Worm (Caenorhabditis elegans) whole organism, L4 larva: ENCODE results near the gene F02H6.3.

ENCODE experiments used
- F49E8.2 ChIP-seq: sonication (generic microtip); optimal IDR thresholded peaks from 2 replicates; lab custom pipeline; 2016; ENCODE audit warnings: missing compliant biosample characterization, mild to moderate bottlenecking, missing genetic modification characterization, borderline replicate concordance
- Y48G9A.11 ChIP-seq: fragments of 200-800 bp; sonication (Bioruptor generic); IDR thresholded peaks from 2 replicates; pipeline ENCODE4 v1.3.6; 2022; ENCODE audit warnings: missing genetic modification reagents, missing genetic modification characterization, missing compliant biosample characterization
- Y5F2A.4 ChIP-seq: fragments of 200-800 bp; sonication (Bioruptor generic); optimal IDR thresholded peaks from 2 replicates; lab custom pipeline; 2018; ENCODE audit warnings: mild to moderate bottlenecking, missing genetic modification characterization, missing compliant biosample characterization
- Y75B8A.6 ChIP-seq: fragments of 200-800 bp; sonication (Bioruptor generic); IDR thresholded peaks from 2 replicates; pipeline ENCODE4 v1.3.6; 2022; ENCODE audit warnings: missing genetic modification reagents, missing genetic modification characterization, missing compliant biosample characterization
- ZK337.2 ChIP-seq: fragments of 200-800 bp; sonication (Bioruptor generic); IDR thresholded peaks from 2 replicates; pipeline ENCODE4 v1.3.6; 2022; ENCODE audit warnings: missing genetic modification reagents, missing genetic modification characterization, missing compliant biosample characterization
- aha-1 ChIP-seq: fragments of 150-350 bp; peaks from one replicate; lab custom pipeline; 2014; ENCODE audit warnings: missing biosample characterization, missing genetic modification characterization
- attf-4 ChIP-seq: sonication (generic microtip); optimal IDR thresholded peaks from 3 replicates; lab custom pipeline; 2017; ENCODE audit warnings: missing biosample characterization, missing genetic modification characterization
- ceh-32 ChIP-seq: sonication (generic microtip); optimal IDR thresholded peaks from 2 replicates; lab custom pipeline; 2016; ENCODE audit warnings: mild to moderate bottlenecking, missing genetic modification characterization, missing compliant biosample characterization; ENCODE audit not compliant: poor library complexity
- ceh-44 ChIP-seq: fragments of 200-800 bp; sonication (Bioruptor generic); IDR thresholded peaks from 2 replicates; pipeline ENCODE4 v1.3.6; 2022; ENCODE audit warnings: missing genetic modification reagents, missing genetic modification characterization, missing compliant biosample characterization
- ceh-82 ChIP-seq: sonication (generic microtip); optimal IDR thresholded peaks from 2 replicates; lab custom pipeline; 2017; ENCODE audit warnings: missing biosample characterization, missing genetic modification characterization
- cey-2 ChIP-seq: sonication (generic microtip); optimal IDR thresholded peaks from 3 replicates; lab custom pipeline; 2017; ENCODE audit warnings: missing genetic modification characterization, mild to moderate bottlenecking, missing compliant biosample characterization, antibody characterized with exemption, borderline replicate concordance; ENCODE audit not compliant: insufficient read depth
- daf-8 ChIP-seq: fragments of 200-800 bp; sonication (Bioruptor generic); IDR thresholded peaks from 2 replicates; pipeline ENCODE4 v1.3.6; 2022; ENCODE audit warnings: missing genetic modification characterization, missing compliant biosample characterization
- dmd-8 ChIP-seq: fragments of 200-800 bp; sonication (Bioruptor generic); IDR thresholded peaks from 2 replicates; pipeline ENCODE4 v1.3.6; 2022; ENCODE audit warnings: missing genetic modification characterization, missing compliant biosample characterization
- dpl-1 ChIP-seq: fragments of 150-350 bp; optimal IDR thresholded peaks from 2 replicates; lab custom pipeline; 2014; ENCODE audit warnings: missing biosample characterization, missing genetic modification reagents, missing genetic modification characterization
- egl-43 ChIP-seq: fragments of 200-800 bp; sonication (Bioruptor generic); IDR thresholded peaks from 2 replicates; pipeline ENCODE4 v1.3.6; 2022; ENCODE audit warnings: missing genetic modification reagents, missing genetic modification characterization, missing compliant biosample characterization
- fkh-10 ChIP-seq: fragments of 150-350 bp; optimal IDR thresholded peaks from 2 replicates; lab custom pipeline; 2014; ENCODE audit warnings: missing biosample characterization, missing genetic modification reagents, missing genetic modification characterization
- lin-1 ChIP-seq: fragments of 200-800 bp; sonication (Bioruptor generic); IDR thresholded peaks from 2 replicates; pipeline ENCODE4 v1.3.6; 2022; ENCODE audit warnings: missing genetic modification reagents, missing genetic modification characterization, missing compliant biosample characterization
- lir-3 ChIP-seq: sonication (generic microtip); optimal IDR thresholded peaks from 2 replicates; lab custom pipeline; 2016; ENCODE audit warnings: mild to moderate bottlenecking, missing genetic modification characterization, missing compliant biosample characterization
- mxl-3 ChIP-seq: fragments of 200-800 bp; sonication (Bioruptor generic); optimal IDR thresholded peaks from 2 replicates; lab custom pipeline; 2018; ENCODE audit warnings: mild to moderate bottlenecking, missing genetic modification characterization, missing compliant biosample characterization
- nhr-10 ChIP-seq: fragments of 150-350 bp; optimal IDR thresholded peaks from 2 replicates; lab custom pipeline; 2014; ENCODE audit warnings: missing biosample characterization, missing genetic modification characterization
- nhr-11 ChIP-seq: fragments of 150-350 bp; optimal IDR thresholded peaks from 2 replicates; lab custom pipeline; 2014; ENCODE audit warnings: missing biosample characterization, missing genetic modification characterization
- nhr-237 ChIP-seq: sonication (generic microtip); optimal IDR thresholded peaks from 2 replicates; lab custom pipeline; 2017; ENCODE audit warnings: missing biosample characterization, missing genetic modification characterization
- nhr-42 ChIP-seq: fragments of 200-800 bp; sonication (Bioruptor generic); IDR thresholded peaks from 2 replicates; pipeline ENCODE4 v1.3.6; 2022; ENCODE audit warnings: missing genetic modification characterization, missing compliant biosample characterization
- nhr-77 ChIP-seq: fragments of 150-350 bp; optimal IDR thresholded peaks from 2 replicates; lab custom pipeline; 2014; ENCODE audit warnings: missing biosample characterization, missing genetic modification characterization
- rbr-2 ChIP-seq: sonication (generic microtip); optimal IDR thresholded peaks from 2 replicates; lab custom pipeline; 2016; ENCODE audit warnings: missing genotype, missing genetic modification characterization, missing compliant biosample characterization
- saeg-2 ChIP-seq: fragments of 200-800 bp; sonication (Bioruptor generic); IDR thresholded peaks from 2 replicates; pipeline ENCODE4 v1.3.6; 2022; ENCODE audit warnings: missing genetic modification reagents, missing genetic modification characterization, missing compliant biosample characterization
- sdz-12 ChIP-seq: fragments of 200-800 bp; sonication (Bioruptor generic); optimal IDR thresholded peaks from 2 replicates; lab custom pipeline; 2018; ENCODE audit warnings: mild to moderate bottlenecking, missing genetic modification characterization, missing compliant biosample characterization
- snpc-1.2 ChIP-seq: fragments of 200-800 bp; sonication (Bioruptor generic); IDR thresholded peaks from 2 replicates; pipeline ENCODE4 v1.3.6; 2022; ENCODE audit warnings: missing genetic modification reagents, missing genetic modification characterization, missing compliant biosample characterization
- snpc-4 ChIP-seq: fragments of 150-350 bp; optimal IDR thresholded peaks from 2 replicates; lab custom pipeline; 2014; ENCODE audit warnings: missing biosample characterization, missing genetic modification characterization
- spr-1 ChIP-seq: sonication (generic microtip); optimal IDR thresholded peaks from 2 replicates; lab custom pipeline; 2016; ENCODE audit warnings: mild to moderate bottlenecking, missing genetic modification characterization, missing compliant biosample characterization
- spr-3 ChIP-seq: fragments of 200-800 bp; sonication (Bioruptor generic); optimal IDR thresholded peaks from 2 replicates; lab custom pipeline; 2018; ENCODE audit warnings: mild to moderate bottlenecking, missing genetic modification characterization, missing compliant biosample characterization
- unc-39 ChIP-seq: sonication (generic microtip); optimal IDR thresholded peaks from 2 replicates; lab custom pipeline; 2017; ENCODE audit warnings: missing biosample characterization, missing genetic modification characterization
- unc-62 ChIP-seq, 3 experiments: fragments of 150-350 bp in 1 of 3; sonication (generic microtip); optimal IDR thresholded peaks in 2 of 3; peaks in 1 of 3; 1 replicate in 1 of 3; 2 replicates in 2 of 3; lab custom pipeline; 2014 to 2017; ENCODE audit warnings: missing biosample characterization in 3 of 3, missing genetic modification characterization in 3 of 3, missing genetic modification reagents in 3 of 3, missing genotype in 1 of 3
- zip-2 ChIP-seq: fragments of 150-350 bp; optimal IDR thresholded peaks from 2 replicates; lab custom pipeline; 2014; ENCODE audit warnings: missing biosample characterization, missing genetic modification characterization

Gene F02H6.3

DNA sequence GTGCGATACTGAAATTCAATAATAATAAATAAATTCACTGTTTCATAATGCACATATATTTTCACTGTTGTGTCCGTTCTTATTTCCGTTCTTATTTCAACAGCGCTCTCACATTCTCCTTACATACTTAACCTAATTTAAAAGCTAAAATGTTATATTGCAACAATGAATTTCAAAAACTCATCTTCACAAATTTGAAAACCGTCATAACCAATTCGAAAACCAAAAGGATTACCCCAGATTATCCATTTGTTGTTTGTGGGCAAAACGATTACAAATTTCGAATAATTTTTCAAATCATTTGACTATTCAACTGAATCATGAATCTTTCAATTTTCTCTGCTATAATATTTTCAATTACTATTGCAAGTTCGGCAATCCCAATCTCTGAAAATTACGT, 31.0 kb upstream of the F02H6.3 start, which contains the start of gene R05A10.4:
Gene R05A10.4, plus strand, starts transcription at position 301 of the 400 bp plus-strand sequence.
- TF ChIP-seq attf-4 (no peak), spr-3 (no peak), ceh-32 (tag; lab: Kevin White, UChicago) (no peak), egl-43 (GFP tag; lab: Robert Waterston, UW) (no peak), daf-8 (GFP tag; lab: Robert Waterston, UW) (no peak), snpc-4 (tag; lab: Kevin White, UChicago) (no peak), nhr-10 (tag; lab: Kevin White, UChicago) (no peak), F49E8.2 (tag; lab: Kevin White, UChicago) (no peak)
- TF ChIP-seq, all 104 proteins: peak for 0

DNA sequence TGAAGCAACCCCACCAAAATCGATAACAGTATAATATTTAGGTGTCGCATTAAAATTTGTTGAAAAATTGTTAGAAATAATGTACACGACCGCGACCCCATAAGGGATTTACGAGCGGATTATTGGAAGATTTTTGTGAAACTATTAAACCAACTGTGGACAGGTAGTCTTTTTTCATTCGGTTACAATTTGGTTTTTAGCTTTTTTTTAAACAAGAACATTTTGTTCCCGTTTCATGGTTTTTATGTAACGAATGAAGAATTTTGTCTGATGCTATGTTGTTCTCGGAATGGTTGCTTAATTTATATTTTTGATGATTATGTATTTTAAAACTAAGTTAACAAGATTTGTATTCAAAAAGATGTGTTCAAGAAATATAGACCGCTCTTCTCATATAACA, 26.9 kb upstream of the F02H6.3 start, which contains the start of gene R05A10.3:
Gene R05A10.3, minus strand, starts transcription at position 101 of the 400 bp plus-strand sequence.
- no peak for TF ChIP-seq saeg-2 (GFP tag; lab: Robert Waterston, UW)
- no peak for TF ChIP-seq zip-2 (tag; lab: Kevin White, UChicago)
- TF ChIP-seq cey-2 (tag; lab: Kevin White, UChicago): no peak
- TF ChIP-seq nhr-237 (tag; lab: Kevin White, UChicago): no peak
- no peak for TF ChIP-seq snpc-1.2
- TF ChIP-seq nhr-42: no peak
- no peak for TF ChIP-seq lin-1
- TF ChIP-seq Y5F2A.4 (GFP tag; lab: Kevin White, UChicago): no peak
- no peak for TF ChIP-seq unc-39 (tag; lab: Kevin White, UChicago)
- TF ChIP-seq ceh-32 (tag; lab: Kevin White, UChicago): no peak
- TF ChIP-seq unc-62 (GFP tag; optimal IDR thresholded peaks at IDR 0.05 in 1 of 2; lab: Kevin White, UChicago): no peak
- TF ChIP-seq unc-62 (tag; optimal IDR thresholded peaks at IDR 0.05; lab: Kevin White, UChicago): no peak
- TF ChIP-seq nhr-77 (tag; lab: Kevin White, UChicago): no peak
- TF ChIP-seq dmd-8 (GFP tag; lab: Robert Waterston, UW): no peak
- no peak for TF ChIP-seq attf-4
- TF ChIP-seq lir-3 (tag; lab: Kevin White, UChicago): no peak

DNA sequence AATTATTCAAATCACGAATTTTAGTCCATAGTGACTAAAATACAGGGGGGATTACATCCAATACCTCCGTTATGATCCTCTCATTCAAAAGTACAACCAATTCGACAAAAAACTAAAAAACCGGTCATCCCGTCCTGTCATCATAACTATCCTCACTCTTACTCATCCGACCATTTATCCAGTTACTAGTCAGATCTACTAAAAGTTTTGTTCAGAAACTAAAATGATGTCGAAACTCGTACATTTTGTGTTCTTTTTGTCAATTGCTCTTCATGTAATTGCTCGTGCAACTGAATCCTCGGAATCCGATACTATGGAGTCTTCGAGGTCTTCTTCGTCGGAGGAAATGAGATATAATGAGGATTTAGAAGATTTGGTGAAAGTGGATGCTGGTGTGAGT, 26.2 kb upstream of the F02H6.3 start, which contains the start of gene R05A10.2:
Gene R05A10.2, plus strand, starts transcription at position 214 of the 400 bp plus-strand sequence.
- no peak for TF ChIP-seq spr-1 (tag; lab: Kevin White, UChicago)
- no peak for TF ChIP-seq ceh-44 (GFP tag; lab: Robert Waterston, UW)
- peak; percentile 61 for TF ChIP-seq aha-1 (tag; lab: Kevin White, UChicago)
- TF ChIP-seq sdz-12 (GFP tag; lab: Kevin White, UChicago): no peak
- no peak for TF ChIP-seq nhr-11 (tag; lab: Kevin White, UChicago)
- no peak for TF ChIP-seq fkh-10 (GFP tag; lab: Kevin White, UChicago)
- TF ChIP-seq unc-62 (GFP tag; optimal IDR thresholded peaks at IDR 0.05 in 1 of 2; lab: Kevin White, UChicago): peak in 1 of 2 experiments; percentile 61
- TF ChIP-seq unc-62 (tag; optimal IDR thresholded peaks at IDR 0.05; lab: Kevin White, UChicago): no peak

DNA sequence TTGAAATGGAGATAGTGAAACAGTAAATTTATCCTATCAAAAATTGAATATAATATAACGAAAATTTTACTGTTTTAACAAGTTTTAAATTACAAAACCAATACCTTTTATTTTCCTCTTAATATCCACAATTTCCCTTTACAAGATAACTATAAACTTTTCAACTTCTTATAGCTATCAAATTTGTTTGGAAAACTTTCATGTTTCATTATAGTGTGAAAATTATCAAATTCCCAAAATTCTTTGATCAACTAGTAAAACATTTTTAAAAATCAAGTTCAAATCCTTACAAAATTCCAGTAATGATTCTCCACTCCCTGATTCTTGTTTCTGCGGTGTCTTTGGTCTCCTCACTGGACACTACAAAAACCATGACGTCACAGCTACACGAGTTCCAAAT, 21.1 kb upstream of the F02H6.3 start, which contains the start of gene R05A10.1:
Gene R05A10.1, plus strand, starts transcription at position 301 of the 400 bp plus-strand sequence.
- TF ChIP-seq unc-62 (GFP tag; optimal IDR thresholded peaks at IDR 0.05 in 1 of 2; lab: Kevin White, UChicago) (peak in 1 of 2 experiments; percentile 70), unc-62 (tag; optimal IDR thresholded peaks at IDR 0.05; lab: Kevin White, UChicago) (no peak), dpl-1 (no peak)
- TF ChIP-seq, all 104 proteins: peak for 1

DNA sequence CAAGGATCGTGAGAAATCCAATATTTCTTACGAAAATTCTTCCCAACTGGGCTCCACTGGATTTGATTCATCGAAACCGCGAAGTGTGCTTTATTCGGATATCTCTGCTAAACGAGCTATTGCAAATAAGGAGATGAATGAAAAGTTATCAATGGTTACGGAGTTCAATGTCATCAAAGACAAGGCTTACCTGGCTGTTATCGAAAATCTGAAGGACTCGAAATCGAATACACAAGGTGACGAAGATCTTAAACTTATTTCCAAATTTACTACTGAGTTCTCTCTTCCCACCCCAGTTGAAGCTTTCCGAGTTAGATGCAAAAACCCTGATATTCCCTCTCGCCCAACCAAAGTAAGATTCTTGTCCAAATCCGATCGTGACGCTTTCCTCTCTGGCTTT, 17.0 kb upstream of the F02H6.3 start:
- TF ChIP-seq F49E8.2 (tag; lab: Kevin White, UChicago) (no peak), Y48G9A.11 (GFP tag; lab: Robert Waterston, UW) (no peak), Y75B8A.6 (GFP tag; lab: Robert Waterston, UW) (no peak), ceh-44 (GFP tag; lab: Robert Waterston, UW) (no peak), mxl-3 (GFP tag; lab: Kevin White, UChicago) (no peak), ceh-82 (no peak), rbr-2 (no peak), ZK337.2 (GFP tag; lab: Robert Waterston, UW) (no peak)
